Worm (Caenorhabditis elegans) whole organism, L1 larva: Measurements from ENCODE around the gene K12H6.8.
A peak's percentile ranks its signal among the peaks of the same experiment; 100 is the strongest.

ENCODE experiments used
- blmp-1 ChIP-seq: fragments of 150-350 bp; optimal IDR thresholded peaks from 2 replicates; lab custom pipeline; 2014; ENCODE audit warnings: missing biosample characterization, missing genetic modification characterization
- ceh-82 ChIP-seq, 3 experiments: fragments of 150-350 bp in 1 of 3; sonication (generic microtip) in 2 of 3; optimal IDR thresholded peaks; 2 replicates each; lab custom pipeline; 2014 to 2017; ENCODE audit warnings: missing biosample characterization in 3 of 3, missing genetic modification characterization in 3 of 3
- ces-1 ChIP-seq: fragments of 150-350 bp; optimal IDR thresholded peaks from 2 replicates; lab custom pipeline; 2014; ENCODE audit warnings: missing biosample characterization, missing genetic modification reagents, missing genetic modification characterization
- dpl-1 ChIP-seq, 3 experiments: fragments of 150-350 bp in 2 of 3; sonication (generic microtip) in 1 of 3; optimal IDR thresholded peaks; 2 replicates each; lab custom pipeline; 2014 to 2017; ENCODE audit warnings: missing biosample characterization in 3 of 3, missing genetic modification characterization in 3 of 3, missing genetic modification reagents in 3 of 3
- dsc-1 ChIP-seq: sonication (generic microtip); optimal IDR thresholded peaks from 2 replicates; lab custom pipeline; 2016; ENCODE audit warnings: mild to moderate bottlenecking, missing genetic modification characterization, missing compliant biosample characterization
- efl-1 ChIP-seq, 4 experiments: fragments of 150-350 bp; optimal IDR thresholded peaks in 3 of 4; peaks in 1 of 4; 1 replicate in 1 of 4; 2 replicates in 3 of 4; lab custom pipeline; 2014; ENCODE audit warnings: missing biosample characterization in 2 of 4, missing genetic modification characterization in 2 of 4, missing genetic modification reagents in 2 of 4
- egl-13 ChIP-seq: sonication (generic microtip); optimal IDR thresholded peaks from 2 replicates; lab custom pipeline; 2016; ENCODE audit warnings: missing genotype, missing genetic modification reagents, missing genetic modification characterization, missing compliant biosample characterization
- elt-2 ChIP-seq: sonication (generic microtip); optimal IDR thresholded peaks from 2 replicates; lab custom pipeline; 2016; ENCODE audit warnings: missing genetic modification characterization, mild to moderate bottlenecking, inconsistent platforms, missing compliant biosample characterization, missing genetic modification reagents
- elt-3 ChIP-seq, 6 experiments: fragments of 150-350 bp in 1 of 6; sonication (generic microtip); optimal IDR thresholded peaks; 2 replicates each; lab custom pipeline; 2017 to 2018; ENCODE audit warnings: missing biosample characterization in 6 of 6, missing genetic modification characterization in 6 of 6, inconsistent platforms in 1 of 6
- fkh-10 ChIP-seq: sonication (generic microtip); optimal IDR thresholded peaks from 2 replicates; lab custom pipeline; 2017; ENCODE audit warnings: missing biosample characterization, missing genetic modification reagents, missing genetic modification characterization
- fkh-4 ChIP-seq: sonication (generic microtip); optimal IDR thresholded peaks from 2 replicates; lab custom pipeline; 2016; ENCODE audit warnings: missing compliant biosample characterization, missing genetic modification characterization, borderline replicate concordance
- grh-1 ChIP-seq: fragments of 200-800 bp; sonication (Bioruptor generic); IDR thresholded peaks from 2 replicates; pipeline ENCODE4 v1.3.6; 2022; ENCODE audit warnings: missing genetic modification reagents, missing genetic modification characterization, missing compliant biosample characterization
- hlh-4 ChIP-seq: sonication (generic microtip); optimal IDR thresholded peaks from 2 replicates; lab custom pipeline; 2016; ENCODE audit warnings: mild to moderate bottlenecking, missing genetic modification characterization, missing compliant biosample characterization
- hpl-2 ChIP-seq: fragments of 150-350 bp; optimal IDR thresholded peaks from 2 replicates; lab custom pipeline; 2014; ENCODE audit warnings: missing biosample characterization, missing genetic modification reagents, missing genetic modification characterization
- irx-1 ChIP-seq: sonication (generic microtip); optimal IDR thresholded peaks from 2 replicates; lab custom pipeline; 2016; ENCODE audit warnings: missing genetic modification characterization, missing compliant biosample characterization
- isw-1 ChIP-seq: fragments of 200-800 bp; sonication (Bioruptor generic); IDR thresholded peaks from 2 replicates; pipeline ENCODE4 v1.3.6; 2022; ENCODE audit warnings: missing genetic modification characterization, missing compliant biosample characterization
- lin-14 ChIP-seq: fragments of 200-800 bp; sonication (Bioruptor generic); optimal IDR thresholded peaks from 2 replicates; lab custom pipeline; 2018; ENCODE audit warnings: mild to moderate bottlenecking, missing genetic modification characterization, moderate library complexity, missing compliant biosample characterization
- lin-35 ChIP-seq, 2 experiments: fragments of 150-350 bp; optimal IDR thresholded peaks; 2 replicates each; lab custom pipeline; 2014; ENCODE audit warnings: missing biosample characterization in 2 of 2, missing genetic modification characterization in 2 of 2, missing genetic modification reagents in 2 of 2
- lsy-2 ChIP-seq, 2 experiments: fragments of 150-350 bp; optimal IDR thresholded peaks; 2 replicates each; lab custom pipeline; 2014; ENCODE audit warnings: missing biosample characterization in 2 of 2, missing genetic modification characterization in 2 of 2
- mdl-1 ChIP-seq, 2 experiments: fragments of 150-350 bp; optimal IDR thresholded peaks; 2 replicates each; lab custom pipeline; 2014 to 2017; ENCODE audit warnings: missing biosample characterization in 2 of 2, missing genetic modification characterization in 2 of 2, inconsistent platforms in 1 of 2
- mep-1 ChIP-seq: fragments of 150-350 bp; optimal IDR thresholded peaks from 2 replicates; lab custom pipeline; 2014; ENCODE audit warnings: missing biosample characterization, missing genetic modification characterization
- nhr-19 ChIP-seq: fragments of 200-800 bp; sonication (Bioruptor generic); conservative IDR thresholded peaks from 2 replicates; pipeline ENCODE4 v1.3.6; 2022; ENCODE audit warnings: missing genetic modification characterization, missing compliant biosample characterization
- nhr-20 ChIP-seq: sonication (generic microtip); optimal IDR thresholded peaks from 2 replicates; lab custom pipeline; 2016; ENCODE audit warnings: mild to moderate bottlenecking, missing genetic modification characterization, missing compliant biosample characterization
- nhr-71 ChIP-seq: sonication (generic microtip); optimal IDR thresholded peaks from 2 replicates; lab custom pipeline; 2016; ENCODE audit warnings: mild to moderate bottlenecking, missing genetic modification characterization, moderate library complexity, missing compliant biosample characterization
- nhr-84 ChIP-seq: sonication (generic microtip); optimal IDR thresholded peaks from 2 replicates; lab custom pipeline; 2017; ENCODE audit warnings: missing biosample characterization, missing genetic modification characterization
- nhr-85 ChIP-seq: sonication (generic microtip); peaks from one replicate; lab custom pipeline; 2016; ENCODE audit warnings: missing genetic modification characterization, inconsistent platforms, missing compliant biosample characterization
- nhr-90 ChIP-seq: sonication (generic microtip); optimal IDR thresholded peaks from 2 replicates; lab custom pipeline; 2016; ENCODE audit warnings: mild to moderate bottlenecking, missing genetic modification characterization, missing compliant biosample characterization; ENCODE audit not compliant: poor library complexity
- snu-23 ChIP-seq: sonication (generic microtip); optimal IDR thresholded peaks from 2 replicates; lab custom pipeline; 2016; ENCODE audit warnings: missing genetic modification characterization, missing compliant biosample characterization
- sptf-1 ChIP-seq: fragments of 150-350 bp; optimal IDR thresholded peaks from 2 replicates; lab custom pipeline; 2014; ENCODE audit warnings: missing biosample characterization, missing genetic modification characterization
- tbx-2 ChIP-seq: sonication (generic microtip); optimal IDR thresholded peaks from 2 replicates; lab custom pipeline; 2016; ENCODE audit warnings: missing genetic modification characterization, missing compliant biosample characterization
- ztf-4 ChIP-seq: fragments of 150-350 bp; optimal IDR thresholded peaks from 2 replicates; lab custom pipeline; 2014; ENCODE audit warnings: missing biosample characterization, missing genetic modification characterization

Gene K12H6.8

ce11 chrII:2802804-2803586 is 24.7 kb upstream of the K12H6.8 start:
- peak; percentile 38 for TF ChIP-seq nhr-71
- TF ChIP-seq mdl-1 (tag; optimal IDR thresholded peaks at IDR 0.05; lab: Kevin White, UChicago) = peak in 1 of 2 experiments; percentile 49
- peak; percentile 90 for TF ChIP-seq elt-2 (tag; lab: Kevin White, UChicago)
- peak in 4 of 6 experiments; percentile 11 to 87 (median 68) for TF ChIP-seq elt-3 (tag; optimal IDR thresholded peaks at IDR 0.05; lab: Kevin White, UChicago)
- TF ChIP-seq nhr-19 (GFP tag; lab: Robert Waterston, UW) = 0 out of 2 replicates have a peak, but pooled peaks have one; percentile 5
- no peak for TF ChIP-seq sptf-1 (tag; lab: Kevin White, UChicago)
- no peak for TF ChIP-seq nhr-84 (tag; lab: Kevin White, UChicago)
- TF ChIP-seq fkh-4 (tag; lab: Kevin White, UChicago) = no peak
- TF ChIP-seq lin-14 (GFP tag; lab: Kevin White, UChicago) = peak; percentile 48
- peak; percentile 40 for TF ChIP-seq nhr-20
- TF ChIP-seq isw-1 (GFP tag; lab: Robert Waterston, UW) = no peak
- TF ChIP-seq nhr-85 (tag; lab: Kevin White, UChicago) = peak; percentile 66
- peak; percentile 31 for TF ChIP-seq nhr-90 (tag; lab: Kevin White, UChicago)
- peak; percentile 50 for TF ChIP-seq blmp-1 (tag; lab: Kevin White, UChicago)
- TF ChIP-seq fkh-10 (GFP tag; lab: Kevin White, UChicago) = no peak
- no peak for TF ChIP-seq mep-1
- peak; percentile 24 for TF ChIP-seq snu-23 (GFP tag; lab: Kevin White, UChicago)
- peak in 1 of 2 experiments; percentile 46 for TF ChIP-seq lin-35 (GFP tag; optimal IDR thresholded peaks at IDR 0.05; lab: Kevin White, UChicago)

ce11 chrII:2804245-2804644 is 23.5 kb upstream of the K12H6.8 start:
- TF ChIP-seq irx-1 (tag; lab: Kevin White, UChicago) = no peak
- peak; percentile 46 for TF ChIP-seq nhr-71
- TF ChIP-seq snu-23 (GFP tag; lab: Kevin White, UChicago) = peak; percentile 2
- TF ChIP-seq ces-1 (GFP tag; lab: Kevin White, UChicago) = no peak
- peak in 1 of 3 experiments; percentile 13 for TF ChIP-seq dpl-1 (GFP tag; optimal IDR thresholded peaks at IDR 0.05; lab: Kevin White, UChicago)
- TF ChIP-seq egl-13 = no peak
- no peak for TF ChIP-seq ztf-4 (tag; lab: Kevin White, UChicago)
- peak in 1 of 3 experiments; percentile 15 for TF ChIP-seq ceh-82 (tag; optimal IDR thresholded peaks at IDR 0.05; lab: Kevin White, UChicago)
- no peak for TF ChIP-seq grh-1 (GFP tag; lab: Robert Waterston, UW)
- peak; percentile 65 for TF ChIP-seq lin-14 (GFP tag; lab: Kevin White, UChicago)
- TF ChIP-seq lsy-2 (tag; optimal IDR thresholded peaks at IDR 0.05; lab: Kevin White, UChicago) = peak in 1 of 2 experiments; percentile 42
- TF ChIP-seq mdl-1 (tag; optimal IDR thresholded peaks at IDR 0.05; lab: Kevin White, UChicago) = peak in 1 of 2 experiments; percentile 32
- TF ChIP-seq isw-1 (GFP tag; lab: Robert Waterston, UW) = no peak
- peak; percentile 34 to 51 for TF ChIP-seq efl-1 (optimal IDR thresholded peaks at IDR 0.05; lab: Kevin White, UChicago)
- no peak for TF ChIP-seq efl-1 (GFP tag; optimal IDR thresholded peaks at IDR 0.05 in 1 of 2; lab: Kevin White, UChicago)

- TF ChIP-seq mdl-1 (tag; optimal IDR thresholded peaks at IDR 0.05; lab: Kevin White, UChicago) = peak in 1 of 2 experiments; percentile 28
- TF ChIP-seq hpl-2 (GFP tag; lab: Kevin White, UChicago) = no peak
- peak; percentile 14 for TF ChIP-seq nhr-85 (tag; lab: Kevin White, UChicago)
- TF ChIP-seq blmp-1 (tag; lab: Kevin White, UChicago) = no peak
- TF ChIP-seq nhr-20 = peak; percentile 4
- no peak for TF ChIP-seq dsc-1 (tag; lab: Kevin White, UChicago)
- no peak for TF ChIP-seq hlh-4 (tag; lab: Kevin White, UChicago)
- TF ChIP-seq lin-35 (GFP tag; optimal IDR thresholded peaks at IDR 0.05; lab: Kevin White, UChicago) = peak in 1 of 2 experiments; percentile 65
- peak; percentile 49 for TF ChIP-seq lin-14 (GFP tag; lab: Kevin White, UChicago)
- peak in 1 of 2 experiments; percentile 14 for TF ChIP-seq lsy-2 (tag; optimal IDR thresholded peaks at IDR 0.05; lab: Kevin White, UChicago)
- TF ChIP-seq nhr-71 = peak; percentile 23
- TF ChIP-seq elt-3 (tag; optimal IDR thresholded peaks at IDR 0.05; lab: Kevin White, UChicago) = peak in 2 of 6 experiments; percentile 40 to 52
- TF ChIP-seq tbx-2 (tag; lab: Kevin White, UChicago) = peak; percentile 22
- TF ChIP-seq snu-23 (GFP tag; lab: Kevin White, UChicago) = peak; percentile 40
- 0 out of 2 replicates have a peak, but pooled peaks have one; percentile 2 for TF ChIP-seq nhr-19 (GFP tag; lab: Robert Waterston, UW)
These were observed 22.7 kb upstream of the K12H6.8 start for ce11 chrII:2804949-2805348.
